Worm (Caenorhabditis elegans) whole organism, L2 larva: ENCODE data around the gene kin-24.

Experiments
- ama-1 ChIP-seq: fragments of 150-350 bp; optimal IDR thresholded peaks from 2 replicates; lab custom pipeline; 2018; ENCODE audit warnings: inconsistent platforms
- gmeb-1 ChIP-seq: fragments of 150-350 bp; optimal IDR thresholded peaks from 2 replicates; lab custom pipeline; 2014; ENCODE audit warnings: missing biosample characterization, missing genetic modification characterization
- lin-11 ChIP-seq: fragments of 150-350 bp; sonication (generic microtip); optimal IDR thresholded peaks from 2 replicates; lab custom pipeline; 2014; ENCODE audit warnings: missing biosample characterization, missing genetic modification characterization, inconsistent platforms, mixed read lengths
- nhr-11 ChIP-seq: fragments of 150-350 bp; optimal IDR thresholded peaks from 2 replicates; lab custom pipeline; 2014; ENCODE audit warnings: missing biosample characterization, missing genetic modification characterization
- nhr-23 ChIP-seq: fragments of 150-350 bp; optimal IDR thresholded peaks from 2 replicates; lab custom pipeline; 2014; ENCODE audit warnings: missing biosample characterization, missing genetic modification reagents, missing genetic modification characterization
- nhr-77 ChIP-seq: fragments of 150-350 bp; optimal IDR thresholded peaks from 2 replicates; lab custom pipeline; 2014; ENCODE audit warnings: missing biosample characterization, missing genetic modification characterization
- unc-39 ChIP-seq: fragments of 150-350 bp; optimal IDR thresholded peaks from 2 replicates; lab custom pipeline; 2014; ENCODE audit warnings: missing biosample characterization, missing genetic modification characterization

DNA sequence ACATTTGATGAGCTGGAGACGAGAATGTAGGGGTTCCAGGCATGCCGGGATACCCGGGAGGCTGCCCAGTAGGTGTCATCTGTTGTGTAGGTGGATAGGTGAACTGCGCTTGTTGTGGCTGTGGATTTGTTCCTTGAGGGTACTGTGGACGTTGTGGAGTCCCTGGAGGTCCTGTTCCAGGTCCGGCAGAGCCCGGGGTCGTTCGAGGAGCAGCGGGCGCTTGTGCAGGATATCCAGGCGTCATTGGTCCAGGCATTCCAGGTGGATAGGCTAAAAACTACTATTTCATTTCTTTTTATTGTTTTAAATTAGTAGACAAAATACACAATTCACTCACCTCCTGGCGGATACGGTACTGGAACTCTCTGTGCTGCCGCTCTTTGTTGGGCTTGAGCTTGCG lies 45.6 kb downstream of the kin-24 start:
- no peak for TF ChIP-seq unc-39 (tag; lab: Kevin White, UChicago)
- TF ChIP-seq nhr-11 (tag; lab: Kevin White, UChicago), result no peak
- no peak for TF ChIP-seq gmeb-1
- TF ChIP-seq nhr-23 (tag; lab: Kevin White, UChicago), result no peak
- TF ChIP-seq ama-1, result no peak
- TF ChIP-seq lin-11, result no peak
- TF ChIP-seq nhr-77 (tag; lab: Kevin White, UChicago), result no peak
